Fruit fly (Drosophila melanogaster) whole organism, embryonic: ENCODE results near the gene CAH7.
A peak's percentile ranks its signal among the peaks of the same experiment; 100 is the strongest.

ENCODE experiments used
- CG11093 ChIP-seq: fragments of 200-800 bp; sonication (Bioruptor generic); IDR thresholded peaks from 3 replicates; pipeline ENCODE4 v1.3.6; 2022; ENCODE audit warnings: missing biosample characterization, missing genetic modification characterization
- CG11247 ChIP-seq: fragments of 200-800 bp; sonication (Bioruptor generic); IDR thresholded peaks from 2 replicates; pipeline ENCODE4 v1.3.6; 2022; ENCODE audit warnings: missing biosample characterization, missing genetic modification characterization
- CG12236 ChIP-seq: fragments of 200-800 bp; sonication (Bioruptor generic); optimal IDR thresholded peaks from 2 replicates; lab custom pipeline; 2016; ENCODE audit warnings: missing biosample characterization, missing genetic modification characterization
- CG14050 ChIP-seq: fragments of 200-800 bp; sonication (Bioruptor generic); IDR thresholded peaks from 3 replicates; pipeline ENCODE4 v1.3.6; 2022; ENCODE audit warnings: missing biosample characterization, missing genetic modification characterization
- CG15479 ChIP-seq: fragments of 200-800 bp; sonication (Bioruptor generic); optimal IDR thresholded peaks from 3 replicates; lab custom pipeline; 2019; ENCODE audit warnings: missing biosample characterization, mild to moderate bottlenecking, missing genetic modification characterization, moderate library complexity
- CG15601 ChIP-seq: fragments of 200-800 bp; sonication (Bioruptor generic); optimal IDR thresholded peaks from 3 replicates; lab custom pipeline; 2019; ENCODE audit warnings: missing biosample characterization, mild to moderate bottlenecking, missing genetic modification characterization, moderate library complexity
- CG1647 ChIP-seq: fragments of 200-800 bp; sonication (Bioruptor generic); optimal IDR thresholded peaks from 3 replicates; lab custom pipeline; 2016; ENCODE audit warnings: missing biosample characterization, missing genetic modification characterization
- CG17361 ChIP-seq: fragments of 200-800 bp; sonication (Bioruptor generic); IDR thresholded peaks from 3 replicates; pipeline ENCODE4 v1.3.6; 2022; ENCODE audit warnings: missing biosample characterization, missing genetic modification characterization
- CG17802 ChIP-seq: fragments of 200-800 bp; sonication (Bioruptor generic); optimal IDR thresholded peaks from 2 replicates; lab custom pipeline; 2018; ENCODE audit warnings: missing biosample characterization, mild to moderate bottlenecking, missing genetic modification characterization, moderate library complexity
- CG18764 ChIP-seq: fragments of 200-800 bp; sonication (Bioruptor generic); optimal IDR thresholded peaks from 3 replicates; lab custom pipeline; 2016; ENCODE audit warnings: missing biosample characterization, missing genetic modification characterization
- CG31365 ChIP-seq: fragments of 200-800 bp; sonication (Bioruptor generic); optimal IDR thresholded peaks from 2 replicates; lab custom pipeline; 2018; ENCODE audit warnings: missing biosample characterization, mild to moderate bottlenecking, missing genetic modification characterization
- CG32767 ChIP-seq: fragments of 200-800 bp; sonication (Bioruptor generic); IDR thresholded peaks from 2 replicates; pipeline ENCODE4 v1.3.6; 2022; ENCODE audit warnings: missing biosample characterization, missing genetic modification characterization
- CG34376 ChIP-seq: fragments of 200-800 bp; sonication (Bioruptor generic); optimal IDR thresholded peaks from 2 replicates; lab custom pipeline; 2018; ENCODE audit warnings: missing biosample characterization, mild to moderate bottlenecking, missing genetic modification characterization
- CG4360 ChIP-seq: fragments of 200-800 bp; sonication (Bioruptor generic); IDR thresholded peaks from 2 replicates; pipeline ENCODE4 v1.3.6; 2022; ENCODE audit warnings: missing biosample characterization, missing genetic modification characterization
- CG4404 ChIP-seq: fragments of 200-800 bp; sonication (Bioruptor generic); IDR thresholded peaks from 2 replicates; pipeline ENCODE4 v1.3.6; 2022; ENCODE audit warnings: missing biosample characterization, missing genetic modification characterization
- CG6683 ChIP-seq: fragments of 200-800 bp; sonication (Bioruptor generic); optimal IDR thresholded peaks from 2 replicates; lab custom pipeline; 2017; ENCODE audit warnings: missing biosample characterization, mild to moderate bottlenecking, missing genetic modification characterization, missing genetic modification reagents
- CG7357 ChIP-seq: fragments of 200-800 bp; sonication (Bioruptor generic); IDR thresholded peaks from 3 replicates; pipeline ENCODE4 v1.3.6; 2022; ENCODE audit warnings: missing biosample characterization, missing genetic modification characterization
- CG7963 ChIP-seq: fragments of 200-800 bp; sonication (Bioruptor generic); IDR thresholded peaks from 3 replicates; pipeline ENCODE4 v1.3.6; 2022; ENCODE audit warnings: missing biosample characterization, missing genetic modification characterization; ENCODE audit not compliant: partially characterized antibody
- CG8478 ChIP-seq: fragments of >200 bp; optimal IDR thresholded peaks from 2 replicates; lab custom pipeline; 2018
- CkIIα-i1 ChIP-seq: fragments of 200-800 bp; sonication (Bioruptor generic); IDR thresholded peaks from 2 replicates; pipeline ENCODE4 v1.3.6; 2022; ENCODE audit warnings: missing biosample characterization, missing genetic modification characterization
- D19A ChIP-seq: fragments of 200-800 bp; optimal IDR thresholded peaks from 3 replicates; lab custom pipeline; 2019; ENCODE audit warnings: missing biosample characterization, mild to moderate bottlenecking, missing genetic modification characterization, moderate library complexity
- Dad ChIP-seq: fragments of 200-800 bp; sonication (Bioruptor generic); optimal IDR thresholded peaks from 3 replicates; lab custom pipeline; 2016; ENCODE audit warnings: missing biosample characterization, missing genetic modification characterization
- Dll ChIP-seq: fragments of 200-800 bp; sonication (Bioruptor generic); IDR thresholded peaks from 4 replicates; pipeline ENCODE4 v1.3.6; 2022; ENCODE audit warnings: missing biosample characterization, missing genetic modification characterization; ENCODE audit not compliant: partially characterized antibody
- Hr39 ChIP-seq: fragments of >200 bp; optimal IDR thresholded peaks from 2 replicates; lab custom pipeline; 2017
- Lpt ChIP-seq: fragments of >200 bp; optimal IDR thresholded peaks from 2 replicates; lab custom pipeline; 2018; ENCODE audit warnings: missing biosample characterization, missing genetic modification characterization
- Med ChIP-seq: fragments of 200-800 bp; sonication (Bioruptor generic); peaks from one replicate; lab custom pipeline; 2016; ENCODE audit warnings: missing biosample characterization, missing genetic modification characterization, mild to moderate bottlenecking, inconsistent platforms, moderate library complexity
- NC2β ChIP-seq: fragments of 200-800 bp; sonication (Bioruptor generic); optimal IDR thresholded peaks from 2 replicates; lab custom pipeline; 2016; ENCODE audit warnings: missing biosample characterization, missing genetic modification characterization
- Nf-YB ChIP-seq: fragments of 200-800 bp; sonication (Bioruptor generic); optimal IDR thresholded peaks from 3 replicates; lab custom pipeline; 2019; ENCODE audit warnings: missing biosample characterization, mild to moderate bottlenecking, missing genetic modification characterization, moderate library complexity
- PHDP ChIP-seq: fragments of 200-800 bp; sonication (Bioruptor generic); optimal IDR thresholded peaks from 3 replicates; lab custom pipeline; 2018; ENCODE audit warnings: missing biosample characterization, mild to moderate bottlenecking, missing genetic modification characterization, moderate library complexity
- Pdp1 ChIP-seq, 2 experiments: fragments of 200-800 bp; sonication (Bioruptor generic); optimal IDR thresholded peaks; 3 replicates each; lab custom pipeline; 2016; ENCODE audit warnings: missing biosample characterization in 2 of 2, missing genetic modification characterization in 2 of 2, mild to moderate bottlenecking in 1 of 2, moderate library complexity in 1 of 2
- cad ChIP-seq: fragments of >200 bp; optimal IDR thresholded peaks from 2 replicates; lab custom pipeline; 2017; ENCODE audit warnings: missing biosample characterization, missing genetic modification characterization
- cg ChIP-seq: fragments of 200-800 bp; sonication (Bioruptor generic); optimal IDR thresholded peaks from 3 replicates; lab custom pipeline; 2019; ENCODE audit warnings: missing biosample characterization, mild to moderate bottlenecking, missing genetic modification characterization, moderate library complexity
- chinmo ChIP-seq: fragments of 200-800 bp; sonication (Bioruptor generic); IDR thresholded peaks from 4 replicates; pipeline ENCODE4 v1.3.6; 2022; ENCODE audit warnings: missing biosample characterization, missing genetic modification characterization; ENCODE audit not compliant: partially characterized antibody
- ci ChIP-seq: fragments of 200-800 bp; sonication (Bioruptor generic); IDR thresholded peaks from 3 replicates; pipeline ENCODE4 v1.3.6; 2022; ENCODE audit warnings: missing biosample characterization, missing genetic modification characterization
- corto ChIP-seq: fragments of 200-800 bp; sonication (Bioruptor generic); optimal IDR thresholded peaks from 2 replicates; lab custom pipeline; 2016; ENCODE audit warnings: missing biosample characterization, mild to moderate bottlenecking, missing genetic modification characterization, moderate library complexity
- dpn ChIP-seq, 2 experiments: fragments of 200-800 bp; sonication (Bioruptor generic); optimal IDR thresholded peaks; 3 replicates each; lab custom pipeline; 2016; ENCODE audit warnings: missing biosample characterization in 2 of 2, missing genetic modification characterization in 2 of 2
- ewg ChIP-seq: fragments of 200-800 bp; sonication (Bioruptor generic); optimal IDR thresholded peaks from 3 replicates; lab custom pipeline; 2017; ENCODE audit warnings: mild to moderate bottlenecking, missing biosample characterization, missing genetic modification reagents, missing genetic modification characterization
- gt ChIP-seq: fragments of 200-800 bp; sonication (Bioruptor generic); IDR thresholded peaks from 2 replicates; pipeline ENCODE4 v1.3.6; 2022; ENCODE audit warnings: missing biosample characterization, missing genetic modification characterization
- hkb ChIP-seq, 2 experiments: fragments of 200-800 bp in 1 of 2; fragments of >200 bp in 1 of 2; sonication (Bioruptor generic) in 1 of 2; IDR thresholded peaks in 1 of 2; optimal IDR thresholded peaks in 1 of 2; 2 replicates each; pipeline versions ENCODE4 v1.3.6 to Lab custom; 2017 to 2022; ENCODE audit warnings: missing biosample characterization in 1 of 2, missing genetic modification characterization in 1 of 2
- ind ChIP-seq: fragments of 200-800 bp; sonication (Bioruptor generic); optimal IDR thresholded peaks from 3 replicates; lab custom pipeline; 2016; ENCODE audit warnings: missing biosample characterization, missing genetic modification characterization
- lilli ChIP-seq: fragments of 200-800 bp; sonication (Bioruptor generic); optimal IDR thresholded peaks from 3 replicates; lab custom pipeline; 2016; ENCODE audit warnings: missing biosample characterization, missing genetic modification characterization
- maf-S ChIP-seq: fragments of 200-800 bp; sonication (Bioruptor generic); optimal IDR thresholded peaks from 2 replicates; lab custom pipeline; 2016; ENCODE audit warnings: missing biosample characterization, missing genetic modification characterization
- schlank ChIP-seq: fragments of 200-800 bp; sonication (Bioruptor generic); optimal IDR thresholded peaks from 2 replicates; lab custom pipeline; 2018; ENCODE audit warnings: missing biosample characterization, mild to moderate bottlenecking, missing genetic modification characterization
- scrt ChIP-seq: fragments of 200-800 bp; sonication (Bioruptor generic); optimal IDR thresholded peaks from 2 replicates; lab custom pipeline; 2018; ENCODE audit warnings: missing biosample characterization, mild to moderate bottlenecking, missing genetic modification characterization, moderate library complexity
- sens ChIP-seq: fragments of 200-800 bp; sonication (Bioruptor generic); peaks from one replicate; lab custom pipeline; 2016; ENCODE audit warnings: missing biosample characterization, missing genetic modification characterization
- sens-2 ChIP-seq: fragments of 200-800 bp; sonication (Bioruptor generic); IDR thresholded peaks from 2 replicates; pipeline ENCODE4 v1.3.6; 2022; ENCODE audit warnings: missing biosample characterization, missing genetic modification characterization
- stc ChIP-seq: fragments of 200-800 bp; sonication (Bioruptor generic); IDR thresholded peaks from 2 replicates; pipeline ENCODE4 v1.3.6; 2022; ENCODE audit warnings: missing biosample characterization, missing genetic modification characterization
- z ChIP-seq: fragments of 200-800 bp; sonication (Bioruptor generic); IDR thresholded peaks from 3 replicates; pipeline ENCODE4 v1.3.6; 2022; ENCODE audit warnings: missing biosample characterization, missing genetic modification characterization

Gene CAH7

DNA sequence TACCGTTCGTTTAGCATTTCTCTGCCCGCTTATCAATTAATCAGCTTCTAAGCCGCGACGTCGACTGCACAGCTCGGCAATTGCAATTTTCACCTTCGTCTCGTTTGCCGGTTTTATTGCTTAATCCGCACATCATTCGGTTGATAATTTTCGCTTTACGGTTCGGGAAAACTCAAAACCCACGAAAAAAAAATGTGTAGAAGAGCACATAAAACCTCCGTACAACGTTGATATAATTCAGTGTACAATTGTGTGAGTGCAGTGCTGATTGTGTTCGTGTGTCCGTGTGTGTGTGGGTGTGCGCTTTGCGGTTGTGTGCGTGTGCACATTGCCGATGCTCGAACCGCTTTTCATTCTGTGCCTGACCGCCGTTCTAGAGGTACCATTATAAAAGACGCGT lies at the start of gene CAH7:
CAH7 (plus strand) TSS at position 43 of the 400 bp plus-strand sequence.
- TF ChIP-seq sens-2 (no peak), maf-S (GFP tag; lab: Kevin White, UChicago) (no peak), Nf-YB (no peak), scrt (GFP tag; lab: Kevin White, UChicago) (no peak), lilli (GFP tag; lab: Kevin White, UChicago) (no peak), Hr39 (lab: Kevin White, UChicago) (no peak), ci (no peak), stc (GFP tag; lab: Robert Waterston, UW) (no peak), CG15479 (peak; percentile 82), chinmo (0 out of 4 replicates have a peak, but pooled peaks have one; percentile 59), CG7357 (no peak), Med (peak; percentile 13), CG8478 (lab: Kevin White, UChicago) (peak; percentile 22), Dad (GFP tag; lab: Kevin White, UChicago) (no peak), CG17802 (tag; lab: Kevin White, UChicago) (no peak), D19A (no peak), CkIIα-i1 (no peak), CG31365 (no peak), CG11247 (no peak), CG34376 (GFP tag; lab: Kevin White, UChicago) (no peak), CG32767 (GFP tag; lab: Robert Waterston, UW) (no peak), CG12236 (no peak), CG7963 (no peak), ind (GFP tag; lab: Kevin White, UChicago) (no peak), CG4404 (GFP tag; lab: Robert Waterston, UW) (no peak), CG18764 (GFP tag; lab: Kevin White, UChicago) (no peak), CG4360 (GFP tag; lab: Robert Waterston, UW) (no peak), cad (GFP tag; lab: Kevin White, UChicago) (peak; percentile 42), hkb (optimal IDR thresholded peaks at IDR 0.05; lab: Kevin White, UChicago) (no peak), hkb (GFP tag; IDR thresholded peaks at IDR 0.05; lab: Robert Waterston, UW) (0 out of 2 replicates have a peak, but pooled peaks have one; percentile 2), CG11093 (GFP tag; lab: Robert Waterston, UW) (0 out of 3 replicates have a peak, but pooled peaks have one; percentile 2), ewg (GFP tag; lab: Kevin White, UChicago) (no peak), gt (GFP tag; lab: Robert Waterston, UW) (no peak), cg (GFP tag; lab: Kevin White, UChicago) (peak; percentile 82), schlank (tag; lab: Kevin White, UChicago) (no peak), dpn (GFP tag; optimal IDR thresholded peaks at IDR 0.05; lab: Kevin White, UChicago) (no peak)

DNA sequence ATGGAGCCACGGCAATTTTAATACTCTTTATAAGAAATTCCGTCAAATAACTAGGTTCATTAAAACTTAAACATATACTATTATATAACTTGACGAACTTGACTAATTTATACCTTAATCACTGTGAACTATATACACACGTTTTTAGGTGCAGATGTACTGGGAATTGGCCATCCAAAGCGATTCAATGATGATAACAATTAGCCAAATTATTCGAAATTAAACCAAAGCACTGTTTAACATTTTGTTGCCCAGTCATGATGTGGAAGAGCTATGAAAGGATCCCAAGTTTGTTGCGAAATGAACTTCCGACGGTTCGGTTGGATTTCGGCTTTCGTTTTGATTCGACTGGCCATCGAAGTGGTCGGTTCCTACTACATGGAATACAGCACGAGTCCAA lies 49.7 kb upstream of the CAH7 start, which contains the start of gene CG33630:
CG33630 (plus strand) TSS at position 301 of the 400 bp plus-strand sequence.
- no peak for TF ChIP-seq CG17361 (GFP tag; lab: Robert Waterston, UW)
- peak in 1 of 2 experiments; percentile 63 for TF ChIP-seq Pdp1 (GFP tag; optimal IDR thresholded peaks at IDR 0.05; lab: Kevin White, UChicago)

DNA sequence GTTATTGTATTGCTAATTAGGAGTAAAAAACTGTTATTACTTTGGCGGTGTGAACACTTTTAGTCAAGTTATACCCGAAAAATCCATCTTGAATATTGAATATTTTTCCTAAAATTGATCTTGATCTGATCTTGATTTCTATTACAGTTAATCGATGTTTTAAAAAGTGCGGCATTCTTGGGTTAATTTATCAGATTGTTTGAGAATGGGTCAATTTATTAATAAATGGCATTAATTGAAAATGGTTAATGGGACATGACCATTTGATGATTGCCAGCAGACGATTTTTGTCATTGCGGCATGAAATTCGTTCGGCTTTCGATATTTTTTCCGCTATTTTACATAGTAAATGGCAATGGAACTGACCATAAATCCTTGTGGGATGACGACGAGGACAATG lies 48.3 kb upstream of the CAH7 start, which contains the start of gene CG33631:
CG33631 (plus strand) TSS at position 301 of the 400 bp plus-strand sequence.
- TF ChIP-seq dpn (GFP tag; optimal IDR thresholded peaks at IDR 0.05; lab: Kevin White, UChicago): no peak
- TF ChIP-seq NC2β (GFP tag; lab: Kevin White, UChicago): no peak
- no peak for TF ChIP-seq Nf-YB
- no peak for TF ChIP-seq stc (GFP tag; lab: Robert Waterston, UW)
- no peak for TF ChIP-seq ind (GFP tag; lab: Kevin White, UChicago)
- no peak for TF ChIP-seq Dll
- no peak for TF ChIP-seq CG14050 (GFP tag; lab: Robert Waterston, UW)
- TF ChIP-seq CG6683 (GFP tag; lab: Kevin White, UChicago): no peak
- no peak for TF ChIP-seq sens
- no peak for TF ChIP-seq z
- TF ChIP-seq CG1647 (GFP tag; lab: Kevin White, UChicago): no peak
- no peak for TF ChIP-seq PHDP (tag; lab: Kevin White, UChicago)
- no peak for TF ChIP-seq corto (GFP tag; lab: Kevin White, UChicago)
- no peak for TF ChIP-seq Lpt (GFP tag; lab: Kevin White, UChicago)
- TF ChIP-seq CG15601 (tag; lab: Kevin White, UChicago): no peak
- TF ChIP-seq, all 482 proteins: peak for 0
